Fruit fly (Drosophila melanogaster): ENCODE measurements around the gene GstD1.

dm6 chr3R:12365887-12366286 is 3.2 kb downstream of the GstD1 start:
- TF ChIP-seq Hr83 (GFP tag; optimal IDR thresholded peaks at IDR 0.05; ENCODE audit: poor library complexity, severe bottlenecking) = no peak
- TF ChIP-seq rgr (GFP tag; optimal IDR thresholded peaks at IDR 0.05) = no peak
- no peak for TF ChIP-seq dmrt93B (GFP tag; optimal IDR thresholded peaks at IDR 0.05)
- TF ChIP-seq h (GFP tag; optimal IDR thresholded peaks at IDR 0.05) = no peak
- no peak for TF ChIP-seq Sp1 (GFP tag; optimal IDR thresholded peaks at IDR 0.05)
- no peak for TF ChIP-seq Abd-B (GFP tag; optimal IDR thresholded peaks at IDR 0.05)
- TF ChIP-seq lola (GFP tag; optimal IDR thresholded peaks at IDR 0.05) = no peak
- no peak for TF ChIP-seq CG32264 (GFP tag; optimal IDR thresholded peaks at IDR 0.05)
- no peak for TF ChIP-seq psq (GFP tag; optimal IDR thresholded peaks at IDR 0.05)
- no peak for TF ChIP-seq fru (GFP tag; optimal IDR thresholded peaks at IDR 0.05)
- no peak for TF ChIP-seq pan (optimal IDR thresholded peaks at IDR 0.05)

Measured in whole organism, wandering third instar larva.